Fruit fly (Drosophila melanogaster) whole organism, embryonic: ENCODE results near the gene CG9391.

Source experiments
- Ada2b ChIP-seq: fragments of 200-800 bp; sonication (Bioruptor generic); IDR thresholded peaks from 2 replicates; pipeline ENCODE4 v1.3.6; 2022; ENCODE audit warnings: missing biosample characterization, missing genetic modification characterization
- Asciz ChIP-seq: fragments of 200-800 bp; sonication (Bioruptor generic); optimal IDR thresholded peaks from 2 replicates; lab custom pipeline; 2017; ENCODE audit warnings: missing biosample characterization, mild to moderate bottlenecking, missing genetic modification characterization, missing genetic modification reagents
- Atf-2 ChIP-seq: fragments of 200-800 bp; sonication (Bioruptor generic); optimal IDR thresholded peaks from 2 replicates; lab custom pipeline; 2016; ENCODE audit warnings: missing biosample characterization, missing genetic modification characterization
- Bteb2 ChIP-seq: fragments of 200-800 bp; sonication (Bioruptor generic); optimal IDR thresholded peaks from 2 replicates; lab custom pipeline; 2016; ENCODE audit warnings: missing biosample characterization, missing genetic modification characterization
- CG10147 ChIP-seq: fragments of 200-800 bp; sonication (Bioruptor generic); optimal IDR thresholded peaks from 2 replicates; lab custom pipeline; 2019; ENCODE audit warnings: missing biosample characterization, mild to moderate bottlenecking, missing genetic modification characterization, moderate library complexity
- CG10267 ChIP-seq: fragments of 200-800 bp; sonication (Bioruptor generic); optimal IDR thresholded peaks from 2 replicates; lab custom pipeline; 2018; ENCODE audit warnings: missing biosample characterization, mild to moderate bottlenecking, missing genetic modification characterization, moderate library complexity
- CG10321 ChIP-seq: fragments of 200-800 bp; sonication (Bioruptor generic); IDR thresholded peaks from 2 replicates; pipeline ENCODE4 v1.3.6; 2022; ENCODE audit warnings: missing biosample characterization, missing genetic modification characterization
- CG10366 ChIP-seq: fragments of 200-800 bp; sonication (Bioruptor generic); IDR thresholded peaks from 2 replicates; pipeline ENCODE4 v1.3.6; 2022; ENCODE audit warnings: missing biosample characterization, missing genetic modification characterization
- CG10462 ChIP-seq: fragments of 200-800 bp; sonication (Bioruptor generic); optimal IDR thresholded peaks from 2 replicates; lab custom pipeline; 2016; ENCODE audit warnings: missing biosample characterization, missing genetic modification characterization
- CG14965 ChIP-seq: fragments of 200-800 bp; sonication (Bioruptor generic); optimal IDR thresholded peaks from 2 replicates; lab custom pipeline; 2016; ENCODE audit warnings: missing biosample characterization, missing genetic modification characterization, borderline replicate concordance
- CG17359 ChIP-seq: fragments of 200-800 bp; sonication (Bioruptor generic); optimal IDR thresholded peaks from 3 replicates; lab custom pipeline; 2018; ENCODE audit warnings: missing biosample characterization, mild to moderate bottlenecking, missing genetic modification characterization, moderate library complexity
- CG2678 ChIP-seq: fragments of 200-800 bp; sonication (Bioruptor generic); optimal IDR thresholded peaks from 3 replicates; lab custom pipeline; 2019; ENCODE audit warnings: missing biosample characterization, mild to moderate bottlenecking, missing genetic modification characterization, moderate library complexity
- CG34376 ChIP-seq: fragments of 200-800 bp; sonication (Bioruptor generic); optimal IDR thresholded peaks from 2 replicates; lab custom pipeline; 2018; ENCODE audit warnings: missing biosample characterization, mild to moderate bottlenecking, missing genetic modification characterization
- CG34422 ChIP-seq: fragments of 200-800 bp; sonication (Bioruptor generic); IDR thresholded peaks from 3 replicates; pipeline ENCODE4 v1.3.6; 2022; ENCODE audit warnings: missing biosample characterization, missing genetic modification characterization
- CG6254 ChIP-seq: fragments of 200-800 bp; sonication (Bioruptor generic); optimal IDR thresholded peaks from 3 replicates; lab custom pipeline; 2017; ENCODE audit warnings: mild to moderate bottlenecking, missing biosample characterization, missing genetic modification reagents, missing genetic modification characterization
- CG8478 ChIP-seq: fragments of >200 bp; optimal IDR thresholded peaks from 2 replicates; lab custom pipeline; 2018
- CG9817 ChIP-seq: fragments of 200-800 bp; sonication (Bioruptor generic); optimal IDR thresholded peaks from 2 replicates; lab custom pipeline; 2018; ENCODE audit warnings: missing biosample characterization, mild to moderate bottlenecking, missing genetic modification characterization, moderate library complexity
- D ChIP-seq, 2 experiments: fragments of 200-800 bp in 1 of 2; fragments of >200 bp in 1 of 2; sonication (Bioruptor generic) in 1 of 2; optimal IDR thresholded peaks; 2 replicates in 1 of 2; 3 replicates in 1 of 2; lab custom pipeline; 2017; ENCODE audit warnings: mild to moderate bottlenecking in 1 of 2, missing biosample characterization in 1 of 2, missing genetic modification characterization in 1 of 2, missing genetic modification reagents in 1 of 2
- Dad ChIP-seq: fragments of 200-800 bp; sonication (Bioruptor generic); optimal IDR thresholded peaks from 3 replicates; lab custom pipeline; 2016; ENCODE audit warnings: missing biosample characterization, missing genetic modification characterization
- Deaf1 ChIP-seq: fragments of 200-800 bp; optimal IDR thresholded peaks from 3 replicates; lab custom pipeline; 2019; ENCODE audit warnings: missing biosample characterization, mild to moderate bottlenecking, missing genetic modification characterization, moderate library complexity
- Dfd ChIP-seq, 2 experiments: fragments of >200 bp; optimal IDR thresholded peaks; 2 replicates each; lab custom pipeline; 2017; ENCODE audit warnings: missing biosample characterization in 2 of 2, missing genetic modification characterization in 2 of 2
- Fer3 ChIP-seq: fragments of 200-800 bp; sonication (Bioruptor generic); optimal IDR thresholded peaks from 2 replicates; lab custom pipeline; 2018; ENCODE audit warnings: missing biosample characterization, mild to moderate bottlenecking, missing genetic modification characterization, moderate library complexity
- Gug ChIP-seq: fragments of 200-800 bp; sonication (Bioruptor generic); IDR thresholded peaks from 4 replicates; pipeline ENCODE4 v1.3.6; 2022; ENCODE audit warnings: missing biosample characterization, missing genetic modification characterization
- HmgZ ChIP-seq: fragments of 200-800 bp; sonication (Bioruptor generic); optimal IDR thresholded peaks from 2 replicates; lab custom pipeline; 2018; ENCODE audit warnings: missing biosample characterization, mild to moderate bottlenecking, missing genetic modification characterization
- Hr3 ChIP-seq: fragments of 200-800 bp; sonication (Bioruptor generic); optimal IDR thresholded peaks from 3 replicates; lab custom pipeline; 2016; ENCODE audit warnings: missing biosample characterization, missing genetic modification characterization
- Kr ChIP-seq: fragments of 200-800 bp; sonication (Bioruptor generic); optimal IDR thresholded peaks from 2 replicates; lab custom pipeline; 2017; ENCODE audit warnings: missing biosample characterization, mild to moderate bottlenecking, missing genetic modification characterization
- Lhr ChIP-seq: fragments of 200-800 bp; sonication (Bioruptor generic); optimal IDR thresholded peaks from 3 replicates; lab custom pipeline; 2017; ENCODE audit warnings: mild to moderate bottlenecking, missing biosample characterization, missing genetic modification reagents, missing genetic modification characterization
- Meics ChIP-seq: fragments of 200-800 bp; sonication (Bioruptor generic); optimal IDR thresholded peaks from 2 replicates; lab custom pipeline; 2017; ENCODE audit warnings: missing biosample characterization, mild to moderate bottlenecking, missing genetic modification characterization
- Sin3A ChIP-seq: fragments of >200 bp; optimal IDR thresholded peaks from 2 replicates; lab custom pipeline; 2018
- Sry-δ ChIP-seq: fragments of 200-800 bp; sonication (Bioruptor generic); optimal IDR thresholded peaks from 2 replicates; lab custom pipeline; 2016; ENCODE audit warnings: missing biosample characterization, missing genetic modification characterization
- ato ChIP-seq: fragments of 200-800 bp; sonication (Bioruptor generic); IDR thresholded peaks from 2 replicates; pipeline ENCODE4 v1.3.6; 2022; ENCODE audit warnings: missing biosample characterization, missing genetic modification characterization; ENCODE audit not compliant: partially characterized antibody
- bab2 ChIP-seq: fragments of 200-800 bp; sonication (Bioruptor generic); optimal IDR thresholded peaks from 2 replicates; lab custom pipeline; 2016; ENCODE audit warnings: missing biosample characterization, missing genetic modification characterization
- br ChIP-seq: fragments of >200 bp; optimal IDR thresholded peaks from 2 replicates; lab custom pipeline; 2017
- bsh ChIP-seq, 2 experiments: fragments of 200-800 bp; sonication (Bioruptor generic); optimal IDR thresholded peaks; 2 replicates each; lab custom pipeline; 2017 to 2018; ENCODE audit warnings: mild to moderate bottlenecking in 2 of 2, missing biosample characterization in 2 of 2, missing genetic modification characterization in 2 of 2, moderate library complexity in 1 of 2
- crp ChIP-seq, 2 experiments: fragments of 200-800 bp; sonication (Bioruptor generic); optimal IDR thresholded peaks; 2 replicates in 1 of 2; 3 replicates in 1 of 2; lab custom pipeline; 2017; ENCODE audit warnings: missing biosample characterization in 2 of 2, missing genetic modification characterization in 2 of 2, mild to moderate bottlenecking in 1 of 2, moderate library complexity in 1 of 2
- disco-r ChIP-seq: fragments of 200-800 bp; sonication (Bioruptor generic); optimal IDR thresholded peaks from 2 replicates; lab custom pipeline; 2016; ENCODE audit warnings: missing biosample characterization, missing genetic modification characterization
- emc ChIP-seq: fragments of 200-800 bp; sonication (Bioruptor generic); optimal IDR thresholded peaks from 2 replicates; lab custom pipeline; 2016; ENCODE audit warnings: missing biosample characterization, missing genetic modification characterization
- gfzf ChIP-seq: fragments of 200-800 bp; sonication (Bioruptor generic); optimal IDR thresholded peaks from 2 replicates; lab custom pipeline; 2016; ENCODE audit warnings: missing biosample characterization, mild to moderate bottlenecking, missing genetic modification characterization, moderate library complexity
- hb ChIP-seq: fragments of 200-800 bp; sonication (Bioruptor generic); IDR thresholded peaks from 3 replicates; pipeline ENCODE4 v1.3.6; 2022; ENCODE audit warnings: missing biosample characterization, missing genetic modification characterization; ENCODE audit not compliant: partially characterized antibody
- jing ChIP-seq: fragments of 200-800 bp; sonication (Bioruptor generic); optimal IDR thresholded peaks from 2 replicates; lab custom pipeline; 2018; ENCODE audit warnings: missing biosample characterization, mild to moderate bottlenecking, missing genetic modification characterization
- klu ChIP-seq: fragments of 200-800 bp; sonication (Bioruptor generic); IDR thresholded peaks from 2 replicates; pipeline ENCODE4 v1.3.6; 2022; ENCODE audit warnings: missing biosample characterization, missing genetic modification characterization
- lbe ChIP-seq: fragments of 200-800 bp; sonication (Bioruptor generic); optimal IDR thresholded peaks from 2 replicates; lab custom pipeline; 2016; ENCODE audit warnings: missing biosample characterization, mild to moderate bottlenecking, missing genetic modification characterization
- maf-S ChIP-seq: fragments of 200-800 bp; sonication (Bioruptor generic); optimal IDR thresholded peaks from 2 replicates; lab custom pipeline; 2016; ENCODE audit warnings: missing biosample characterization, missing genetic modification characterization
- pb ChIP-seq: fragments of 200-800 bp; sonication (Bioruptor generic); optimal IDR thresholded peaks from 3 replicates; lab custom pipeline; 2016; ENCODE audit warnings: missing biosample characterization, missing genetic modification characterization
- repo ChIP-seq: fragments of 200-800 bp; sonication (Bioruptor generic); optimal IDR thresholded peaks from 2 replicates; lab custom pipeline; 2016; ENCODE audit warnings: missing biosample characterization, missing genetic modification characterization
- salm ChIP-seq: fragments of 200-800 bp; sonication (Bioruptor generic); optimal IDR thresholded peaks from 2 replicates; lab custom pipeline; 2018; ENCODE audit warnings: missing biosample characterization, mild to moderate bottlenecking, missing genetic modification characterization
- sens ChIP-seq: fragments of 200-800 bp; sonication (Bioruptor generic); peaks from one replicate; lab custom pipeline; 2016; ENCODE audit warnings: missing biosample characterization, missing genetic modification characterization
- sim ChIP-seq: fragments of 200-800 bp; sonication (Bioruptor generic); IDR thresholded peaks from 2 replicates; pipeline ENCODE4 v1.3.6; 2022; ENCODE audit warnings: missing biosample characterization, missing genetic modification characterization
- tx ChIP-seq: fragments of 200-800 bp; sonication (Bioruptor generic); optimal IDR thresholded peaks from 2 replicates; lab custom pipeline; 2016; ENCODE audit warnings: missing biosample characterization, missing genetic modification characterization
- vnd ChIP-seq: fragments of 200-800 bp; sonication (Bioruptor generic); IDR thresholded peaks from 3 replicates; pipeline ENCODE4 v1.3.6; 2022; ENCODE audit warnings: missing biosample characterization, missing genetic modification characterization; ENCODE audit not compliant: partially characterized antibody
- wdn ChIP-seq: fragments of 200-800 bp; sonication (Bioruptor generic); IDR thresholded peaks from 2 replicates; pipeline ENCODE4 v1.3.6; 2022; ENCODE audit warnings: missing biosample characterization, missing genetic modification characterization
- zf30C ChIP-seq: fragments of 200-800 bp; sonication (Bioruptor generic); optimal IDR thresholded peaks from 3 replicates; lab custom pipeline; 2018; ENCODE audit warnings: missing biosample characterization, mild to moderate bottlenecking, missing genetic modification characterization

Gene CG9391

dm6 chr3L:21223268-21223667, 44.9 kb downstream of the CG9391 start (continued):
- TF ChIP-seq D (optimal IDR thresholded peaks at IDR 0.05; lab: Kevin White, UChicago) = no peak
- TF ChIP-seq D (GFP tag; optimal IDR thresholded peaks at IDR 0.05; lab: Kevin White, UChicago) = peak; percentile 1
- TF ChIP-seq Meics (GFP tag; lab: Kevin White, UChicago) = no peak
- TF ChIP-seq Dfd (GFP tag; optimal IDR thresholded peaks at IDR 0.05; lab: Kevin White, UChicago) = no peak
- TF ChIP-seq CG10147 (GFP tag; lab: Kevin White, UChicago) = no peak
- no peak for TF ChIP-seq CG10321
- no peak for TF ChIP-seq Dad
- TF ChIP-seq sim (GFP tag; lab: Robert Waterston, UW) = no peak
- no peak for TF ChIP-seq zf30C
- TF ChIP-seq disco-r (GFP tag; lab: Kevin White, UChicago) = no peak
- no peak for TF ChIP-seq gfzf (GFP tag; lab: Kevin White, UChicago)
- TF ChIP-seq pb = no peak
- TF ChIP-seq Kr (GFP tag; lab: Kevin White, UChicago) = no peak
- no peak for TF ChIP-seq Atf-2 (GFP tag; lab: Kevin White, UChicago)
- no peak for TF ChIP-seq CG34376 (GFP tag; lab: Kevin White, UChicago)
- TF ChIP-seq jing (GFP tag; lab: Kevin White, UChicago) = no peak
- no peak for TF ChIP-seq Deaf1 (tag; lab: Kevin White, UChicago)
- TF ChIP-seq Lhr = no peak
- TF ChIP-seq CG34422 (GFP tag; lab: Robert Waterston, UW) = no peak
- TF ChIP-seq CG10366 = peak; percentile 30; the same call in 1 of the 2 replicates
- no peak for TF ChIP-seq vnd
- TF ChIP-seq emc (GFP tag; lab: Kevin White, UChicago) = no peak
- no peak for TF ChIP-seq maf-S (GFP tag; lab: Kevin White, UChicago)
- no peak for TF ChIP-seq CG10267
- TF ChIP-seq bsh (GFP tag; optimal IDR thresholded peaks at IDR 0.05; lab: Kevin White, UChicago) = peak in 1 of 2 experiments; percentile 48
- no peak for TF ChIP-seq bab2 (GFP tag; lab: Kevin White, UChicago)
- TF ChIP-seq Fer3 = no peak
- no peak for TF ChIP-seq CG10462 (GFP tag; lab: Kevin White, UChicago)
- no peak for TF ChIP-seq HmgZ (tag; lab: Kevin White, UChicago)
- no peak for TF ChIP-seq Sin3A (lab: Kevin White, UChicago)
- TF ChIP-seq crp (GFP tag; optimal IDR thresholded peaks at IDR 0.05; lab: Kevin White, UChicago) = no peak
- no peak for TF ChIP-seq ato (GFP tag; lab: Robert Waterston, UW)
- TF ChIP-seq wdn (GFP tag; lab: Robert Waterston, UW) = no peak
- TF ChIP-seq repo (GFP tag; lab: Kevin White, UChicago) = no peak
- TF ChIP-seq CG8478 = no peak
- no peak for TF ChIP-seq lbe
- TF ChIP-seq Hr3 (GFP tag; lab: Kevin White, UChicago) = no peak
- no peak for TF ChIP-seq br
- TF ChIP-seq Sry-δ (GFP tag; lab: Kevin White, UChicago) = no peak
- no peak for TF ChIP-seq CG14965 (GFP tag; lab: Kevin White, UChicago)
- no peak for TF ChIP-seq Asciz (GFP tag; lab: Kevin White, UChicago)
- no peak for TF ChIP-seq CG17359 (tag; lab: Kevin White, UChicago)
- TF ChIP-seq sens = peak; percentile 59
- no peak for TF ChIP-seq CG6254 (GFP tag; lab: Kevin White, UChicago)
- TF ChIP-seq tx = no peak
- TF ChIP-seq Bteb2 = no peak
- TF ChIP-seq hb = no peak
- TF ChIP-seq salm (tag; lab: Kevin White, UChicago) = no peak
- no peak for TF ChIP-seq CG9817
- TF ChIP-seq Gug (GFP tag; lab: Robert Waterston, UW) = no peak
- no peak for TF ChIP-seq klu (GFP tag; lab: Robert Waterston, UW)
- TF ChIP-seq CG2678 (tag; lab: Kevin White, UChicago) = no peak
- TF ChIP-seq Ada2b (GFP tag; lab: Robert Waterston, UW) = no peak
